Fruit fly (Drosophila melanogaster): ENCODE data around the gene CG13062.

Gene CG13062

DNA sequence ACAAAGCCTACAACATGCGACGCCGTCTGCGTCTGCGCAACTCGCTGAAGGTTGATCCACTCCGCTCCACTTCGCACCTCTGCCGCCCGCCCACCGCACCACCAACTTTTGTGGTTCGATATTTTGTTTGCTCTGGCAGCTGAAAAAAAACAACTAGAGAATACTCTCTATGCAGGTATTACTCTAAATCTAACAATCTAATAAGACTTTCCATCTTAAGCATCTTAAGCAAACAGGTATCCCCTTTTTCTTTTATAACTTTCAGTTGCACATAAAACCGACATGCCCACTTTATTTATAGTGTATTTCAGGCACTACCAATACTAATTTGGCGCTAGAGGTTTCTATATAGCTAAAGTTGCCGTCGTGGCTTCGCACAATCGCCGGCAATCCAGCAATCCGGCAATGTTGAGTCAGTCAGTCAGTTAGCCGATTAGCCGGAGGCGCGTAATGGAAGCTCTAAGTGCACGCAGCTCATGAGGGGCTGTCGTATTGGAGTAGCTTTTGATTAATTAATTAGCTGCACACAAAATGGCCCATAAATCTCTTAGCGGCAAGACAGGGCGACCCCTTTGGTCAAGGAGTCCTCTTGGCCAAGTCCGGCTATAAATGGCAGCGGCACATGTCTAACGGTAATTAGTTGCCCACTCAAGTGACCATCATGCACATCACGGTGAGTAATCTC is 14.3 kb downstream of the CG13062 start, which contains the start of gene CG13058:
Gene CG13058 (plus strand): TSS at position 635 of the 685 bp plus-strand sequence.
- no peak for TF ChIP-seq Clk (GFP tag; optimal IDR thresholded peaks at IDR 0.05)
- TF ChIP-seq CG11617 (GFP tag; optimal IDR thresholded peaks at IDR 0.05), result no peak
- no peak for TF ChIP-seq CG7045 (GFP tag; optimal IDR thresholded peaks at IDR 0.05)
- no peak for TF ChIP-seq Crg-1 (GFP tag; optimal IDR thresholded peaks at IDR 0.05)
- no peak for TF ChIP-seq ovo (GFP tag; optimal IDR thresholded peaks at IDR 0.05)
- no peak for TF ChIP-seq pad (GFP tag; optimal IDR thresholded peaks at IDR 0.05)
- no peak for TF ChIP-seq Mnt (GFP tag; optimal IDR thresholded peaks at IDR 0.05)
- no peak for TF ChIP-seq CG12768 (GFP tag; optimal IDR thresholded peaks at IDR 0.05)
- TF ChIP-seq CG14711 (tag; optimal IDR thresholded peaks at IDR 0.05), result no peak
- no peak for TF ChIP-seq CG7101 (tag; optimal IDR thresholded peaks at IDR 0.05)
- TF ChIP-seq Hr96 (GFP tag; optimal IDR thresholded peaks at IDR 0.05), result no peak

dm6 chr3L:16329495-16329894 is 15.4 kb downstream of the CG13062 start, which contains the start of gene CG33061:
TSS of gene CG33061 (plus strand) at chr3L:16329795.
- no peak for TF ChIP-seq CG11617 (GFP tag; optimal IDR thresholded peaks at IDR 0.05)
- TF ChIP-seq ovo (GFP tag; optimal IDR thresholded peaks at IDR 0.05), result no peak
- TF ChIP-seq toe (GFP tag; optimal IDR thresholded peaks at IDR 0.05), result no peak
- no peak for TF ChIP-seq CG14711 (tag; optimal IDR thresholded peaks at IDR 0.05)
- TF ChIP-seq CG12768 (GFP tag; optimal IDR thresholded peaks at IDR 0.05), result no peak
- no peak for TF ChIP-seq kay (GFP tag; ENCODE audit: borderline replicate concordance)
- no peak for TF ChIP-seq CG7101 (tag; optimal IDR thresholded peaks at IDR 0.05)
- no peak for TF ChIP-seq Crg-1 (GFP tag; optimal IDR thresholded peaks at IDR 0.05)
- TF ChIP-seq CG1620 (GFP tag; optimal IDR thresholded peaks at IDR 0.05), result no peak
- TF ChIP-seq CG5204 (GFP tag; optimal IDR thresholded peaks at IDR 0.05), result no peak
- TF ChIP-seq cnc (optimal IDR thresholded peaks at IDR 0.05), result no peak
- TF ChIP-seq pad (GFP tag; optimal IDR thresholded peaks at IDR 0.05), result no peak
- no peak for TF ChIP-seq Clk (GFP tag; optimal IDR thresholded peaks at IDR 0.05)
- TF ChIP-seq tj (GFP tag; optimal IDR thresholded peaks at IDR 0.05), result no peak
- no peak for TF ChIP-seq bab1 (GFP tag; optimal IDR thresholded peaks at IDR 0.05)
- TF ChIP-seq Hr96 (GFP tag; optimal IDR thresholded peaks at IDR 0.05), result no peak
- no peak for TF ChIP-seq CG33017 (tag; optimal IDR thresholded peaks at IDR 0.05)
- no peak for TF ChIP-seq CG7045 (GFP tag; optimal IDR thresholded peaks at IDR 0.05)
- TF ChIP-seq Mnt (GFP tag; optimal IDR thresholded peaks at IDR 0.05), result no peak

dm6 chr3L:16330740-16331139 is 16.7 kb downstream of the CG13062 start, which contains the start of gene CG33060:
TSS of gene CG33060 (plus strand) at chr3L:16331040.
- TF ChIP-seq kay (GFP tag; ENCODE audit: borderline replicate concordance), result no peak
- TF ChIP-seq pad (GFP tag; optimal IDR thresholded peaks at IDR 0.05), result no peak
- no peak for TF ChIP-seq CG12768 (GFP tag; optimal IDR thresholded peaks at IDR 0.05)
- TF ChIP-seq CG33017 (tag; optimal IDR thresholded peaks at IDR 0.05), result no peak
- TF ChIP-seq bab1 (GFP tag; optimal IDR thresholded peaks at IDR 0.05), result no peak

DNA sequence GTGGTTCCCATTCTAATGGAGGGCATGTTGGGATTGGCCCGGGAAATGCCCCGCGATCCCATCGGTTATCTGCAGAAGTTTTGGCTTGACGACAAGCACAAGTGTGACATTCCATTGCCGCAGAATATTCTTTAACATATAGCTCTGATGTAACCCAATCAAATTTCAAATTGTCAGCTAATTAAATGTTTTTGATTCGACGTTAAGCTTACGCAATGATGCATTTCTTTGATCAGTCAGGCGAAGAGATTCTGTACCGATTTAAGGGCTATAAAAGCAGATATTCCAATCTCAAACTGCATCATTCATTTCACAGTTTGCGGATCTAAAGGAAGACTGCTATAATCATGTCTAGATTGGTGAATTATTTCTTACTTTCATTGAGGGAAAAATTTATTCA is 17.5 kb downstream of the CG13062 start, which contains the start of gene retinin:
Gene retinin (plus strand): TSS at position 301 of the 400 bp plus-strand sequence.
- TF ChIP-seq CG1620 (GFP tag; optimal IDR thresholded peaks at IDR 0.05) (no peak), kay (GFP tag; ENCODE audit: borderline replicate concordance) (no peak), CG11617 (GFP tag; optimal IDR thresholded peaks at IDR 0.05) (no peak), Mnt (GFP tag; optimal IDR thresholded peaks at IDR 0.05) (no peak), CG7101 (tag; optimal IDR thresholded peaks at IDR 0.05) (no peak), bab1 (GFP tag; optimal IDR thresholded peaks at IDR 0.05) (no peak), Hr96 (GFP tag; optimal IDR thresholded peaks at IDR 0.05) (no peak), CG33017 (tag; optimal IDR thresholded peaks at IDR 0.05) (no peak), ovo (GFP tag; optimal IDR thresholded peaks at IDR 0.05) (no peak), Crg-1 (GFP tag; optimal IDR thresholded peaks at IDR 0.05) (no peak), pad (GFP tag; optimal IDR thresholded peaks at IDR 0.05) (no peak), tj (GFP tag; optimal IDR thresholded peaks at IDR 0.05) (no peak), cic (GFP tag; optimal IDR thresholded peaks at IDR 0.05) (no peak), toe (GFP tag; optimal IDR thresholded peaks at IDR 0.05) (no peak), Clk (GFP tag; optimal IDR thresholded peaks at IDR 0.05) (no peak), CG12768 (GFP tag; optimal IDR thresholded peaks at IDR 0.05) (no peak), cnc (optimal IDR thresholded peaks at IDR 0.05) (no peak)

DNA sequence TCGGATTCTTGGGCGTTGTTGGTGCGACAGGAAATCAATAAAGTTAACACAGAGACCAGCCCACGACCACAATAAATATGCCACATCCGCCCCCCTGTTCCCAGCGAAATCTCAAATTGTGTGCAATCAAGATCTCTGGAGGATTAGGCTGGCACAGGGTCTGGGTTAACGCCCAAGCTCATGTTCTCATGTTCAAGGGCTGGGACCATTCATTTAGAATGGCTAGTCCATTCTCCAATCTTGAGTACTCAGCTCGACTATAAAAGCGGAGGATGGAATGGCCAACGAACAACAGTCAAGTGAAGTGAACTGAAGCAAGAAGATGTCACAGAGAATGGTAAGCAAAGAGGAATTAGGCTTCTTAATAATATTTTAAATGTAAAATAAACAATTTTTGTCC is 18.9 kb downstream of the CG13062 start, which contains the start of gene CG13056:
Gene CG13056 (plus strand): TSS at position 301 of the 400 bp plus-strand sequence.
- TF ChIP-seq tj (GFP tag; optimal IDR thresholded peaks at IDR 0.05) (no peak), pad (GFP tag; optimal IDR thresholded peaks at IDR 0.05) (no peak), Mnt (GFP tag; optimal IDR thresholded peaks at IDR 0.05) (no peak), ovo (GFP tag; optimal IDR thresholded peaks at IDR 0.05) (no peak), bab1 (GFP tag; optimal IDR thresholded peaks at IDR 0.05) (no peak), CG1620 (GFP tag; optimal IDR thresholded peaks at IDR 0.05) (no peak), CG7101 (tag; optimal IDR thresholded peaks at IDR 0.05) (no peak), CG12768 (GFP tag; optimal IDR thresholded peaks at IDR 0.05) (no peak), CG33017 (tag; optimal IDR thresholded peaks at IDR 0.05) (no peak), kay (GFP tag; ENCODE audit: borderline replicate concordance) (no peak), CG7045 (GFP tag; optimal IDR thresholded peaks at IDR 0.05) (no peak), CG14711 (tag; optimal IDR thresholded peaks at IDR 0.05) (no peak), CG11617 (GFP tag; optimal IDR thresholded peaks at IDR 0.05) (no peak)

DNA sequence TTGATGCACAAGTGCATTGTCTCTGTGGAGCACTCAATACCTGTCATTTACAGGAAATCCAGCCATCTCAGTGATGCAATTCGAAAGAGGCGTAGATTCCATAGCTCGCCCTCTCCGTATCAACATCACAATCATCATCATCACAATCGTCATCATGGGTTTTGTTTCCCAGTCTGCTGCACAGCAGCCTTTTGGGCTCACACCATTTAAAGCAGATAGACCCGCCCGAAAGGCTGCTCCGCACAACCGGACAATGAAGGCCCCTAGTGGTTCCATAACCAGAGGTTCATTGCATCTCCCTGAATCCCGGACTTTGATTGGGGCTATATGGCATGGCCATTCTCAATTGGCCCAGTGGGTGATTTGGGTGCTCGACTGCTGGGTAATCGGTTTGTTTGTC is 20.8 kb downstream of the CG13062 start:
- TF ChIP-seq Mnt (GFP tag; optimal IDR thresholded peaks at IDR 0.05) (no peak), CG1620 (GFP tag; optimal IDR thresholded peaks at IDR 0.05) (no peak), CG7045 (GFP tag; optimal IDR thresholded peaks at IDR 0.05) (no peak), Hr96 (GFP tag; optimal IDR thresholded peaks at IDR 0.05) (no peak), Crg-1 (GFP tag; optimal IDR thresholded peaks at IDR 0.05) (no peak), CG12768 (GFP tag; optimal IDR thresholded peaks at IDR 0.05) (no peak), CG11617 (GFP tag; optimal IDR thresholded peaks at IDR 0.05) (no peak), CG33017 (tag; optimal IDR thresholded peaks at IDR 0.05) (no peak), cic (GFP tag; optimal IDR thresholded peaks at IDR 0.05) (no peak), cnc (optimal IDR thresholded peaks at IDR 0.05) (no peak), bab1 (GFP tag; optimal IDR thresholded peaks at IDR 0.05) (no peak), ovo (GFP tag; optimal IDR thresholded peaks at IDR 0.05) (no peak), toe (GFP tag; optimal IDR thresholded peaks at IDR 0.05) (no peak), CG5204 (GFP tag; optimal IDR thresholded peaks at IDR 0.05) (no peak), Clk (GFP tag; optimal IDR thresholded peaks at IDR 0.05) (no peak)

Data from whole organism, adult.